Worm (Caenorhabditis elegans): ENCODE measurements around the gene ltd-1.

DNA sequence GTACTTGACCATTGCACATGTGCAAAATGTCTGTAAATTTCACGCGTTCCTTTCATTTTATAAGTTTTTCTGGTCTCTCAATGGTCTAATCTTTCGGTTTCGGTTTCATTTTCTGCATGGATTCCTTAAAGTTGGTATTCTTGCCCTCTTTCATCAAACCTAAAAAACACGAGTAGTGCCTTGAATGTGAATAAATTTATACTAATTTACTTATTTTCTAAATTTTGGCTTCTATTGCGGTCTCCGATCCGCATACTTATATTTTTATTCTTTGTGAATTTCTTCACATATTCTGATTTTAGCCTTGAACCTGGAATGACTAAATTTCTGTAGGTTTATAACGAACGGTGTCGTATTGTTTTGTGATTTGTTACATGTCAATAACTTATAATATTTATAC lies 26.6 kb downstream of the ltd-1 start, which contains the start of gene pdha-1:
- no peak for TF ChIP-seq ceh-36 (tag; optimal IDR thresholded peaks at IDR 0.05)
- TF ChIP-seq B0310.2 (tag; optimal IDR thresholded peaks at IDR 0.05), result no peak
- TF ChIP-seq hnd-1 (tag; optimal IDR thresholded peaks at IDR 0.05), result no peak
- no peak for TF ChIP-seq ets-7 (tag; optimal IDR thresholded peaks at IDR 0.05)
- TF ChIP-seq ama-1 (optimal IDR thresholded peaks at IDR 0.05), result no peak
- no peak for TF ChIP-seq flt-1 (GFP tag; IDR thresholded peaks at IDR 0.05)
- no peak for TF ChIP-seq aly-1 (tag; optimal IDR thresholded peaks at IDR 0.05)
- no peak for TF ChIP-seq tbx-37 (GFP tag; conservative IDR thresholded peaks at IDR 0.05)
- no peak for TF ChIP-seq pes-1 (GFP tag; IDR thresholded peaks at IDR 0.05)
- no peak for TF ChIP-seq scrt-1 (GFP tag; IDR thresholded peaks at IDR 0.05)
- TF ChIP-seq hmg-4 (GFP tag; optimal IDR thresholded peaks at IDR 0.05), result no peak
- TF ChIP-seq hmbx-1 (tag; optimal IDR thresholded peaks at IDR 0.05), result no peak
- no peak for TF ChIP-seq tra-4 (tag; optimal IDR thresholded peaks at IDR 0.05)
